Worm (Caenorhabditis elegans): ENCODE data around the gene R01E6.7.

The R01E6.7 gene

DNA sequence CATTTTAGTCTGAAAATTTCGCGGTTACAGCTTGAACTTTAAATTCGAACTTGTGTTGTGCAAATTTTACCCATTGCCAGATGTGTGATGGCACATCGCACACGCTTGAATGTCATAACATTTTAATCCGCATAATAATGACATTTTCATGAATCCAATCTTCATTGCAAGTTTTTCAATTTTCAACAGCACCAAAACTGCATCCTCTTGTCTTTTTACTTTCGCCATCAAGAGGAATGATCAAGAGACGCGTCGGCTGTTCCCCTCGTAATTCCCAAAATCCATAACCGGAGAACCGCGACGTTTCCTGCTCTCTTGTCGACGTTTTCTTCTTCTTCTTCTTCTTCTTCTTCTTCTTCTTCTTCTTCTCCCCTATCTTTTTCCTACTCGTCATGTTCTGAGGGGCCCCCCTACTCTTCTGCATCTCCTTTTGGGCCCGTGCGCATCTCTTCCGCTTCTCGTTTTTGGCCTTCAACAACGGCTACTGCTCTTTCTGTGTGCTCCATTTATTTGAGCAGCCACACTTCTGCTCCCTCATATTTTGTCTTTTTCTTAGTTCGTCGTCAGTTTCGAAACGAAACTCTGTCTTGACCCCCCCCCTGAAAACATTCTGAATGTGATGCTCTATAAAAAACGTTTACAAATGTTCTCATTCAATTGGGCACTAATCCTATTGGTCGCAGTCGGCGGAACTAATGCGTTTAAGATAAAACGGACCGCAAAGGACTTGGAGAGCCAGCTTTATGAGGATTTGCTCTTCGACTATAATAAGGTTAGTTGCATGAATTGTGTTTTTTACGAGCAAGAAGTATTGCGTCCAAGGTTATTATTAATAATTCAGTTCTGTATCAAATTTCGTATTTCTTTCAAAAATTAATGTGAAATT lies 37.1 kb downstream of the R01E6.7 start, which contains the start of gene acr-12:
TSS of gene acr-12 (plus strand) at position 430 of the 886 bp plus-strand sequence.
- TF ChIP-seq ceh-16 (tag; optimal IDR thresholded peaks at IDR 0.05) (no peak), lin-39 (tag; optimal IDR thresholded peaks at IDR 0.05) (no peak), unc-55 (GFP tag; optimal IDR thresholded peaks at IDR 0.05) (peak; percentile 17), skn-1 (tag; optimal IDR thresholded peaks at IDR 0.05) (no peak), nhr-12 (tag; optimal IDR thresholded peaks at IDR 0.05) (no peak), sma-9 (GFP tag; optimal IDR thresholded peaks at IDR 0.05) (peak; percentile 2), sma-9 (tag; optimal IDR thresholded peaks at IDR 0.05) (no peak), snpc-4 (tag; optimal IDR thresholded peaks at IDR 0.05) (no peak), peb-1 (tag; optimal IDR thresholded peaks at IDR 0.05) (no peak), nhr-129 (tag; optimal IDR thresholded peaks at IDR 0.05) (no peak)

DNA sequence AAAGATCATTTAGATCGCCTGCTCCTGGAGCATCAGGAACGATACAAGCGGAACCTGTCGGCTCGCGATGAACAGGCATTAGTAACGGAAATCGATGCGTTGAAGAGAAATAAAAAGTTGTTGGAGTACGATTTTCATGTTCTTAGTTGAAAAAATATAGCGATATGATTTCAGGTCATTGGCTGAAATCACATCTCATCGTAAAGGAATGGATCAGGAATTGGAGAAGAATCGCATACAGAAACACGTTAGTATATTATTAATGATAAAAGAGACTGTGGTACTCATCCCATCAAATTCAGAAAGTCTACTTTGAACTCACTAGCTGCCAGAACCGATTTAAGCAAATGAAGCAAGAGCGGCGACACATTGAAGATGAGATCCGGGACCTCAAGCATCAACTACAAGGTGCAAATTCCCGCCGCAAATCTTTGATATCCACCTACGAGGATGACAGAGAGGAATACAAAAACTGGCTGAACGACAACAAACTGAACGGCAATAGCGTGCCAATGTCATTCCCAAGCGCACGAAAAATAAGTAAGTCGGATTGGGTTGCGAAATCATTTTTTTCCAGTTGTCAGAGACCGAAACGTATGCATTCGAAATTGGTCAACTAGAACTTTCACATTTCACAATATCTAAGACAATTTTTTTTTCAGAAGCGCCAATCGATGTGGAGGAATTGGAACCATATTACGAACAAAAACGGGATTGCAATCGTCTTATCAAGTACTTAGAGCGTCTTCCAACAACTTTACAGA lies 39.6 kb downstream of the R01E6.7 start:
- TF ChIP-seq egl-27 (tag; optimal IDR thresholded peaks at IDR 0.05) (no peak), mdl-1 (tag; optimal IDR thresholded peaks at IDR 0.05) (no peak), lsy-2 (tag; optimal IDR thresholded peaks at IDR 0.05) (no peak), R02D3.7 (tag; optimal IDR thresholded peaks at IDR 0.05) (no peak), ztf-4 (tag; optimal IDR thresholded peaks at IDR 0.05) (no peak), sma-9 (GFP tag; optimal IDR thresholded peaks at IDR 0.05) (no peak), sma-9 (tag; optimal IDR thresholded peaks at IDR 0.05) (no peak), nhr-11 (tag; optimal IDR thresholded peaks at IDR 0.05) (no peak), zag-1 (tag; optimal IDR thresholded peaks at IDR 0.05) (no peak), mbf-1 (tag; optimal IDR thresholded peaks at IDR 0.05) (no peak)

DNA sequence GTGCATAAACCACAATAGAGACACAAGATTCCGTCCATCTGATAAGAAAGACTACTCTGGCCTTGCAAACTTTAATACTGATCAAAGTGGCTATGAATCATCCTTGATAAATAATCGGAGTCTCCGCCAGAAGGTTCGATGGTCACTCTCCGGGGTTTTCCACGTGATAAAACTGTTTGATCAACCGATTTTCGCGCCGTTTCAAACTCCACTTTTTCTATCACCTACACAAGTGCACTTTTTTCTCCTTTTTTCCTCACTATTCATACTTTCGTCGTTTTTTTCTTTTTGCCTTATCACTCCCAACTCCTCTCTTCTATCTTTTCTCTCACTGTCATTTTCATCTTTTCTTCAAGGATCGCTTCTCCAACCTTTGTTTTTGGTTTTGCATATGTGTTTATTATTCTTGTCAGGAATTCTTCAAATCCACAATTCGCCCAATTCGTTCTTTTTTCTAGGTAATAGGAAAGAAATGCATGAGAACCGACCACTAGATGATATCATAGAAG lies 41.1 kb downstream of the R01E6.7 start, which contains the start of gene F18H3.4:
TSS of gene F18H3.4 (plus strand) at position 459 of the 509 bp plus-strand sequence.
- TF ChIP-seq Y55F3AM.14 (GFP tag; optimal IDR thresholded peaks at IDR 0.05) (no peak), sem-4 (tag; optimal IDR thresholded peaks at IDR 0.05) (peak; percentile 16), mdl-1 (tag; optimal IDR thresholded peaks at IDR 0.05) (peak; percentile 30 to 79), nhr-25 (tag; optimal IDR thresholded peaks at IDR 0.05) (peak; percentile 5), ceh-82 (tag; optimal IDR thresholded peaks at IDR 0.05) (no peak), sma-3 (GFP tag; optimal IDR thresholded peaks at IDR 0.05) (peak; percentile 91), fos-1 (tag; optimal IDR thresholded peaks at IDR 0.05) (peak; percentile 98), crh-2 (tag; optimal IDR thresholded peaks at IDR 0.05) (peak; percentile 77), nhr-129 (tag; optimal IDR thresholded peaks at IDR 0.05) (peak; percentile 58), nhr-21 (tag; optimal IDR thresholded peaks at IDR 0.05) (peak; percentile 64), lsy-2 (tag; optimal IDR thresholded peaks at IDR 0.05) (peak in 1 of 2 experiments; percentile 24), gmeb-1 (tag; optimal IDR thresholded peaks at IDR 0.05) (peak; percentile 70), egl-27 (tag; optimal IDR thresholded peaks at IDR 0.05) (no peak), F13H6.1 (tag; optimal IDR thresholded peaks at IDR 0.05) (peak; percentile 93), sma-9 (GFP tag; optimal IDR thresholded peaks at IDR 0.05) (peak; percentile 96), sma-9 (tag; optimal IDR thresholded peaks at IDR 0.05) (no peak)

DNA sequence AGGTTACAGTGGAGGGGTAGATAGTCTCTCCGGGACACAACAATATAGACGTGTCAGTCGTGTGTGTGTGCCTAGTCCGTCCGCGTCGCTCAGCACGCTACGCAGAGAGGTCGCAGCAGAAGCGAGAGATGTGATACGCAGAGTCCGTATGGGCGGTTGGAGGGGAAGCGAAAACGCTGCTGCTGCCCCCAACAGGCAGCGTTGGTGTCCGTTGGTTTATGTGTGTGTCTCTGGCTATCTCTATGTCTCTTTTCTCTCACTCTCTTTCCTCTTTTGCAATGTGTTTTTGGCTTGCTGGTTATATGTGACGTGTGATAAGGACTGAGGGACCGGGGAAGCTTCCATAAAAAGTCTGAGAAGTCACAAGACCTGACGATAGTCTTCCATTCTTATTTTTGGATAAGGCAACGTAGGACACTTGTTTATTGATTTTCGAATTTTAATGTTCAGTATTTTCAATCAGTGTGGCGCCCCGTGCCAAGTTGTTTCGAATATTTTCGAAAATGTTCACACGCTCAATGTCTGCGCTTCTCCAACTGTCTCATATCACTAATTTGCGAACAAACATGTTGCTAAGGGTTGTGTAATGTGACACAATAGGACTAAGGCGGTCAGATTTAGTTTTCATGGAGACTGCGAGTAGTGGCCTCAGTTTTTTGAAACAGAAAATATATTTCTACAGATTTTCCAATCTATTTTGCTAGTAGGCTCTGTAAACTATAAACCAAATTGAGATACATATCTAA lies 42.2 kb downstream of the R01E6.7 start, which contains the start of gene pab-2:
TSS of gene pab-2 (minus strand) at position 69 of the 746 bp plus-strand sequence.
- peak; percentile 59 to 70 for TF ChIP-seq mdl-1 (tag; optimal IDR thresholded peaks at IDR 0.05)
- no peak for TF ChIP-seq nhr-11 (tag; optimal IDR thresholded peaks at IDR 0.05)
- TF ChIP-seq snpc-4 (tag; optimal IDR thresholded peaks at IDR 0.05), result peak; percentile 61
- TF ChIP-seq skn-1 (tag; optimal IDR thresholded peaks at IDR 0.05), result no peak
- peak; percentile 54 for TF ChIP-seq blmp-1 (tag; optimal IDR thresholded peaks at IDR 0.05; ENCODE audit: insufficient read depth)
- no peak for TF ChIP-seq ztf-11 (tag; optimal IDR thresholded peaks at IDR 0.05)
- peak; percentile 79 for TF ChIP-seq nhr-129 (tag; optimal IDR thresholded peaks at IDR 0.05)
- TF ChIP-seq nhr-21 (tag; optimal IDR thresholded peaks at IDR 0.05), result peak; percentile 81
- no peak for TF ChIP-seq ztf-1 (GFP tag; conservative IDR thresholded peaks at IDR 0.05)
- TF ChIP-seq gmeb-1 (tag; optimal IDR thresholded peaks at IDR 0.05), result peak; percentile 53
- TF ChIP-seq egl-27 (tag; optimal IDR thresholded peaks at IDR 0.05), result peak; percentile 77
- peak; percentile 81 for TF ChIP-seq unc-55 (GFP tag; optimal IDR thresholded peaks at IDR 0.05)
- peak; percentile 73 for TF ChIP-seq Y55F3AM.14 (GFP tag; optimal IDR thresholded peaks at IDR 0.05)
- TF ChIP-seq elt-3 (tag; optimal IDR thresholded peaks at IDR 0.05), result no peak
- TF ChIP-seq C34F6.9 (tag; optimal IDR thresholded peaks at IDR 0.05), result peak; percentile 77
- peak; percentile 43 for TF ChIP-seq nhr-6 (tag; optimal IDR thresholded peaks at IDR 0.05)
- peak; percentile 45 for TF ChIP-seq sem-4 (tag; optimal IDR thresholded peaks at IDR 0.05)
- peak; percentile 12 for TF ChIP-seq elt-1 (tag; optimal IDR thresholded peaks at IDR 0.05)
- peak; percentile 89 for TF ChIP-seq fos-1 (tag; optimal IDR thresholded peaks at IDR 0.05)
- no peak for TF ChIP-seq alr-1 (tag; optimal IDR thresholded peaks at IDR 0.05)
- TF ChIP-seq lsy-2 (tag; optimal IDR thresholded peaks at IDR 0.05), result peak; percentile 4 to 70
- no peak for TF ChIP-seq peb-1 (tag; optimal IDR thresholded peaks at IDR 0.05)
- TF ChIP-seq sma-3 (GFP tag; optimal IDR thresholded peaks at IDR 0.05), result peak; percentile 82
- TF ChIP-seq mab-5 (tag; optimal IDR thresholded peaks at IDR 0.05), result peak; percentile 74
- TF ChIP-seq F13H6.1 (tag; optimal IDR thresholded peaks at IDR 0.05), result peak; percentile 92
- peak; percentile 83 for TF ChIP-seq crh-2 (tag; optimal IDR thresholded peaks at IDR 0.05)
- TF ChIP-seq lin-13 (GFP tag; optimal IDR thresholded peaks at IDR 0.05), result peak; percentile 25
- peak; percentile 45 for TF ChIP-seq ceh-16 (tag; optimal IDR thresholded peaks at IDR 0.05)
- TF ChIP-seq nhr-77 (tag; optimal IDR thresholded peaks at IDR 0.05), result no peak

Measured in whole organism, L2 larva.